Worm (Caenorhabditis elegans) whole organism, L3 larva: ENCODE data around the gene Y14H12B.2.

Experiments
- ZK546.5 ChIP-seq: sonication (generic microtip); optimal IDR thresholded peaks from 2 replicates; lab custom pipeline; 2017; ENCODE audit warnings: missing biosample characterization, missing genetic modification characterization
- ceh-82 ChIP-seq: fragments of 150-350 bp; optimal IDR thresholded peaks from 2 replicates; lab custom pipeline; 2014; ENCODE audit warnings: missing biosample characterization, missing genetic modification characterization
- ceh-9 ChIP-seq: sonication (generic microtip); optimal IDR thresholded peaks from 2 replicates; lab custom pipeline; 2018; ENCODE audit warnings: missing biosample characterization, missing genetic modification characterization
- egl-27 ChIP-seq: sonication (generic microtip); optimal IDR thresholded peaks from 4 replicates; lab custom pipeline; 2017; ENCODE audit warnings: missing biosample characterization, missing genetic modification reagents, missing genetic modification characterization
- elt-1 ChIP-seq: fragments of 150-350 bp; optimal IDR thresholded peaks from 2 replicates; lab custom pipeline; 2014; ENCODE audit warnings: missing biosample characterization, missing genetic modification characterization
- elt-3 ChIP-seq, 3 experiments: fragments of 150-350 bp in 1 of 3; sonication (generic microtip) in 2 of 3; optimal IDR thresholded peaks; 2 replicates in 2 of 3; 4 replicates in 1 of 3; lab custom pipeline; 2014 to 2017; ENCODE audit warnings: missing biosample characterization in 3 of 3, missing genetic modification characterization in 3 of 3
- lin-39 ChIP-seq: fragments of 150-350 bp; optimal IDR thresholded peaks from 2 replicates; lab custom pipeline; 2018; ENCODE audit warnings: missing biosample characterization, missing genetic modification reagents, missing genetic modification characterization
- mdl-1 ChIP-seq: fragments of 150-350 bp; optimal IDR thresholded peaks from 2 replicates; lab custom pipeline; 2014; ENCODE audit warnings: missing biosample characterization, missing genetic modification characterization
- nhr-28 ChIP-seq: fragments of 150-350 bp; optimal IDR thresholded peaks from 2 replicates; lab custom pipeline; 2014; ENCODE audit warnings: missing biosample characterization, missing genetic modification characterization
- pqm-1 ChIP-seq: fragments of 150-350 bp; optimal IDR thresholded peaks from 2 replicates; lab custom pipeline; 2017; ENCODE audit warnings: missing biosample characterization, missing genetic modification characterization, inconsistent platforms
- zag-1 ChIP-seq: fragments of 150-350 bp; optimal IDR thresholded peaks from 2 replicates; lab custom pipeline; 2014; ENCODE audit warnings: missing biosample characterization, missing genetic modification characterization
- ztf-4 ChIP-seq: fragments of 150-350 bp; optimal IDR thresholded peaks from 2 replicates; lab custom pipeline; 2014; ENCODE audit warnings: missing biosample characterization, missing genetic modification characterization

- no peak for TF ChIP-seq nhr-28
- no peak for TF ChIP-seq elt-3 (tag; optimal IDR thresholded peaks at IDR 0.05; lab: Kevin White, UChicago)
- TF ChIP-seq mdl-1 (tag; lab: Kevin White, UChicago), result peak; percentile 16
- TF ChIP-seq ZK546.5 (tag; lab: Kevin White, UChicago), result no peak
- no peak for TF ChIP-seq ceh-82
- TF ChIP-seq egl-27 (tag; lab: Kevin White, UChicago), result peak; percentile 40
- no peak for TF ChIP-seq ceh-9
- TF ChIP-seq pqm-1, result peak; percentile 16
- no peak for TF ChIP-seq zag-1 (tag; lab: Kevin White, UChicago)
- no peak for TF ChIP-seq elt-1
- no peak for TF ChIP-seq ztf-4 (tag; lab: Kevin White, UChicago)
- TF ChIP-seq lin-39 (tag; lab: Kevin White, UChicago), result peak; percentile 4
These were observed 35.6 kb downstream of the Y14H12B.2 start, which contains the start of gene F53C3.6 for ce11 chrII:3897758-3898494.
